Fruit fly (Drosophila melanogaster) whole organism, embryonic: ENCODE results near the gene Obp73a.
A peak's percentile ranks its signal among the peaks of the same experiment; 100 is the strongest.

ENCODE experiments used
- Ada2b ChIP-seq: fragments of 200-800 bp; sonication (Bioruptor generic); IDR thresholded peaks from 2 replicates; pipeline ENCODE4 v1.3.6; 2022; ENCODE audit warnings: missing biosample characterization, missing genetic modification characterization
- Antp ChIP-seq: fragments of 200-800 bp; sonication (Bioruptor generic); optimal IDR thresholded peaks from 3 replicates; lab custom pipeline; 2016; ENCODE audit warnings: missing biosample characterization, missing genetic modification characterization
- B-H2 ChIP-seq: fragments of 200-800 bp; sonication (Bioruptor generic); optimal IDR thresholded peaks from 2 replicates; lab custom pipeline; 2018; ENCODE audit warnings: missing biosample characterization, mild to moderate bottlenecking, missing genetic modification characterization
- BEAF-32 ChIP-seq: fragments of 200-800 bp; sonication (Bioruptor generic); optimal IDR thresholded peaks from 3 replicates; lab custom pipeline; 2017; ENCODE audit warnings: missing biosample characterization, missing genetic modification characterization, mild to moderate bottlenecking, moderate library complexity, missing genetic modification reagents
- CG10431 ChIP-seq: fragments of 200-800 bp; sonication (Bioruptor generic); optimal IDR thresholded peaks from 3 replicates; lab custom pipeline; 2018; ENCODE audit warnings: missing biosample characterization, mild to moderate bottlenecking, missing genetic modification characterization
- CG10959 ChIP-seq: fragments of 200-800 bp; sonication (Bioruptor generic); IDR thresholded peaks from 2 replicates; pipeline ENCODE4 v1.3.6; 2022; ENCODE audit warnings: missing biosample characterization, missing genetic modification characterization
- CG11398 ChIP-seq: fragments of 200-800 bp; sonication (Bioruptor generic); optimal IDR thresholded peaks from 2 replicates; lab custom pipeline; 2016; ENCODE audit warnings: missing biosample characterization, missing genetic modification characterization
- CG12071 ChIP-seq: fragments of 200-800 bp; sonication (Bioruptor generic); optimal IDR thresholded peaks from 3 replicates; lab custom pipeline; 2018; ENCODE audit warnings: missing biosample characterization, mild to moderate bottlenecking, missing genetic modification characterization
- CG1233 ChIP-seq: fragments of 200-800 bp; sonication (Bioruptor generic); optimal IDR thresholded peaks from 4 replicates; lab custom pipeline; 2018; ENCODE audit warnings: missing biosample characterization, mild to moderate bottlenecking, missing genetic modification characterization
- CG14860 ChIP-seq: fragments of 200-800 bp; sonication (Bioruptor generic); IDR thresholded peaks from 3 replicates; pipeline ENCODE4 v1.3.6; 2022; ENCODE audit warnings: missing biosample characterization, missing genetic modification characterization; ENCODE audit not compliant: partially characterized antibody
- CG15696 ChIP-seq: fragments of 200-800 bp; sonication (Bioruptor generic); optimal IDR thresholded peaks from 2 replicates; lab custom pipeline; 2019; ENCODE audit warnings: missing biosample characterization, mild to moderate bottlenecking, missing genetic modification characterization, moderate library complexity
- CG2202 ChIP-seq: fragments of 200-800 bp; sonication (Bioruptor generic); optimal IDR thresholded peaks from 2 replicates; lab custom pipeline; 2018; ENCODE audit warnings: missing biosample characterization, mild to moderate bottlenecking, missing genetic modification characterization
- CG2678 ChIP-seq: fragments of 200-800 bp; sonication (Bioruptor generic); optimal IDR thresholded peaks from 3 replicates; lab custom pipeline; 2019; ENCODE audit warnings: missing biosample characterization, mild to moderate bottlenecking, missing genetic modification characterization, moderate library complexity
- CG30431 ChIP-seq: fragments of 200-800 bp; sonication (Bioruptor generic); optimal IDR thresholded peaks from 2 replicates; lab custom pipeline; 2017; ENCODE audit warnings: missing biosample characterization, missing genetic modification characterization
- CG3281 ChIP-seq: fragments of 200-800 bp; sonication (Bioruptor generic); optimal IDR thresholded peaks from 3 replicates; lab custom pipeline; 2017; ENCODE audit warnings: missing biosample characterization, mild to moderate bottlenecking, missing genetic modification characterization
- CG6683 ChIP-seq: fragments of 200-800 bp; sonication (Bioruptor generic); optimal IDR thresholded peaks from 2 replicates; lab custom pipeline; 2017; ENCODE audit warnings: missing biosample characterization, mild to moderate bottlenecking, missing genetic modification characterization, missing genetic modification reagents
- CG7556 ChIP-seq: fragments of 200-800 bp; sonication (Bioruptor generic); optimal IDR thresholded peaks from 2 replicates; lab custom pipeline; 2017; ENCODE audit warnings: missing biosample characterization, mild to moderate bottlenecking, missing genetic modification characterization
- CG8359 ChIP-seq: fragments of 200-800 bp; sonication (Bioruptor generic); optimal IDR thresholded peaks from 2 replicates; lab custom pipeline; 2017; ENCODE audit warnings: missing biosample characterization, mild to moderate bottlenecking, missing genetic modification characterization, borderline replicate concordance
- CG9437 ChIP-seq: fragments of 200-800 bp; sonication (Bioruptor generic); optimal IDR thresholded peaks from 2 replicates; lab custom pipeline; 2018; ENCODE audit warnings: missing biosample characterization, mild to moderate bottlenecking, missing genetic modification characterization
- Dad ChIP-seq: fragments of 200-800 bp; sonication (Bioruptor generic); optimal IDR thresholded peaks from 3 replicates; lab custom pipeline; 2016; ENCODE audit warnings: missing biosample characterization, missing genetic modification characterization
- Deaf1 ChIP-seq: fragments of 200-800 bp; optimal IDR thresholded peaks from 3 replicates; lab custom pipeline; 2019; ENCODE audit warnings: missing biosample characterization, mild to moderate bottlenecking, missing genetic modification characterization, moderate library complexity
- Ets97D ChIP-seq: fragments of 200-800 bp; sonication (Bioruptor generic); optimal IDR thresholded peaks from 3 replicates; lab custom pipeline; 2016; ENCODE audit warnings: missing biosample characterization, missing genetic modification characterization
- HLH4C ChIP-seq: fragments of 200-800 bp; sonication (Bioruptor generic); IDR thresholded peaks from 3 replicates; pipeline ENCODE4 v1.3.6; 2022; ENCODE audit warnings: missing biosample characterization, missing genetic modification characterization; ENCODE audit not compliant: partially characterized antibody
- HLH54F ChIP-seq: fragments of 200-800 bp; sonication (Bioruptor generic); optimal IDR thresholded peaks from 3 replicates; lab custom pipeline; 2016; ENCODE audit warnings: missing biosample characterization, missing genetic modification characterization
- Jarid2 ChIP-seq: fragments of 200-800 bp; sonication (Bioruptor generic); optimal IDR thresholded peaks from 3 replicates; lab custom pipeline; 2017; ENCODE audit warnings: mild to moderate bottlenecking, missing biosample characterization, missing genetic modification reagents, missing genetic modification characterization
- Myb ChIP-seq: fragments of 200-800 bp; sonication (Bioruptor generic); optimal IDR thresholded peaks from 2 replicates; lab custom pipeline; 2016; ENCODE audit warnings: missing biosample characterization, missing genetic modification characterization
- Opbp ChIP-seq: fragments of 200-800 bp; sonication (Bioruptor generic); IDR thresholded peaks from 3 replicates; pipeline ENCODE4 v1.3.6; 2022; ENCODE audit warnings: missing biosample characterization, missing genetic modification characterization; ENCODE audit not compliant: partially characterized antibody
- Trl ChIP-seq, 3 experiments: fragments of >200 bp in 2 of 3; fragments of 200-800 bp in 1 of 3; sonication (Bioruptor generic) in 1 of 3; optimal IDR thresholded peaks; 2 replicates in 1 of 3; 3 replicates in 2 of 3; lab custom pipeline; 2016 to 2017; ENCODE audit warnings: missing biosample characterization in 1 of 3, missing genetic modification characterization in 1 of 3
- Usf ChIP-seq: fragments of 200-800 bp; sonication (Bioruptor generic); optimal IDR thresholded peaks from 2 replicates; lab custom pipeline; 2017; ENCODE audit warnings: missing genotype, missing biosample characterization, missing genetic modification characterization
- ab ChIP-seq: fragments of 200-800 bp; sonication (Bioruptor generic); optimal IDR thresholded peaks from 2 replicates; lab custom pipeline; 2016; ENCODE audit warnings: missing biosample characterization, missing genetic modification characterization
- aop ChIP-seq: fragments of 200-800 bp; sonication (Bioruptor generic); IDR thresholded peaks from 2 replicates; pipeline ENCODE4 v1.3.6; 2022; ENCODE audit warnings: missing biosample characterization, missing genetic modification characterization
- cato ChIP-seq: fragments of 200-800 bp; sonication (Bioruptor generic); optimal IDR thresholded peaks from 2 replicates; lab custom pipeline; 2016; ENCODE audit warnings: missing biosample characterization, missing genetic modification characterization, borderline replicate concordance
- crc ChIP-seq: fragments of 200-800 bp; sonication (Bioruptor generic); optimal IDR thresholded peaks from 2 replicates; lab custom pipeline; 2016; ENCODE audit warnings: missing biosample characterization, missing genetic modification characterization
- crp ChIP-seq, 2 experiments: fragments of 200-800 bp; sonication (Bioruptor generic); optimal IDR thresholded peaks; 2 replicates in 1 of 2; 3 replicates in 1 of 2; lab custom pipeline; 2017; ENCODE audit warnings: missing biosample characterization in 2 of 2, missing genetic modification characterization in 2 of 2, mild to moderate bottlenecking in 1 of 2, moderate library complexity in 1 of 2
- dm ChIP-seq: fragments of 200-800 bp; sonication (Bioruptor generic); optimal IDR thresholded peaks from 3 replicates; lab custom pipeline; 2016; ENCODE audit warnings: missing biosample characterization, missing genetic modification characterization
- fd3F ChIP-seq: fragments of 200-800 bp; sonication (Bioruptor generic); optimal IDR thresholded peaks from 2 replicates; lab custom pipeline; 2018; ENCODE audit warnings: missing biosample characterization, mild to moderate bottlenecking, missing genetic modification characterization, moderate library complexity
- gcm2 ChIP-seq: fragments of 200-800 bp; sonication (Bioruptor generic); optimal IDR thresholded peaks from 2 replicates; lab custom pipeline; 2016; ENCODE audit warnings: missing biosample characterization, missing genetic modification characterization
- lilli ChIP-seq: fragments of 200-800 bp; sonication (Bioruptor generic); optimal IDR thresholded peaks from 3 replicates; lab custom pipeline; 2016; ENCODE audit warnings: missing biosample characterization, missing genetic modification characterization
- phol ChIP-seq: fragments of 200-800 bp; sonication (Bioruptor generic); optimal IDR thresholded peaks from 3 replicates; lab custom pipeline; 2018; ENCODE audit warnings: missing biosample characterization, mild to moderate bottlenecking, missing genetic modification characterization, moderate library complexity
- run ChIP-seq: fragments of 200-800 bp; sonication (Bioruptor generic); optimal IDR thresholded peaks from 3 replicates; lab custom pipeline; 2018; ENCODE audit warnings: missing biosample characterization, mild to moderate bottlenecking, missing genetic modification characterization
- schlank ChIP-seq: fragments of 200-800 bp; sonication (Bioruptor generic); optimal IDR thresholded peaks from 2 replicates; lab custom pipeline; 2018; ENCODE audit warnings: missing biosample characterization, mild to moderate bottlenecking, missing genetic modification characterization
- slbo ChIP-seq: fragments of 200-800 bp; sonication (Bioruptor generic); IDR thresholded peaks from 2 replicates; pipeline ENCODE4 v1.3.6; 2022; ENCODE audit warnings: missing biosample characterization, missing genetic modification characterization
- slou ChIP-seq: fragments of 200-800 bp; sonication (Bioruptor generic); optimal IDR thresholded peaks from 3 replicates; lab custom pipeline; 2016; ENCODE audit warnings: missing biosample characterization, missing genetic modification characterization
- so ChIP-seq: fragments of 200-800 bp; sonication (Bioruptor generic); IDR thresholded peaks from 3 replicates; pipeline ENCODE4 v1.3.6; 2022; ENCODE audit warnings: missing biosample characterization, missing genetic modification characterization
- tap ChIP-seq: fragments of 200-800 bp; optimal IDR thresholded peaks from 3 replicates; lab custom pipeline; 2019; ENCODE audit warnings: missing biosample characterization, mild to moderate bottlenecking, missing genetic modification characterization, moderate library complexity
- ttk ChIP-seq: fragments of 200-800 bp; sonication (Bioruptor generic); IDR thresholded peaks from 2 replicates; pipeline ENCODE4 v2.1.2; 2022; ENCODE audit warnings: missing biosample characterization, missing genetic modification characterization
- unc-4 ChIP-seq: fragments of 200-800 bp; sonication (Bioruptor generic); IDR thresholded peaks from 2 replicates; pipeline ENCODE4 v1.3.6; 2022; ENCODE audit warnings: missing biosample characterization, missing genetic modification characterization; ENCODE audit not compliant: partially characterized antibody
- yki ChIP-seq: fragments of >200 bp; optimal IDR thresholded peaks from 3 replicates; lab custom pipeline; 2018

Obp73a gene

dm6 chr3L:16956768-16957533 lies 12.8 kb downstream of the Obp73a start (continued):
- TF ChIP-seq fd3F (GFP tag; lab: Kevin White, UChicago): peak; percentile 51
- TF ChIP-seq CG3281 (GFP tag; lab: Kevin White, UChicago): peak; percentile 82
- no peak for TF ChIP-seq BEAF-32 (GFP tag; lab: Kevin White, UChicago)
- peak; percentile 53 for TF ChIP-seq lilli (GFP tag; lab: Kevin White, UChicago)
- peak; percentile 57; the same call in 2 of the 3 replicates for TF ChIP-seq so (GFP tag; lab: Robert Waterston, UW)
- TF ChIP-seq Ets97D (GFP tag; lab: Kevin White, UChicago): no peak
- TF ChIP-seq cato (GFP tag; lab: Kevin White, UChicago): peak; percentile 28
- TF ChIP-seq Dad (GFP tag; lab: Kevin White, UChicago): no peak
- TF ChIP-seq crc (GFP tag; lab: Kevin White, UChicago): no peak
- no peak for TF ChIP-seq Usf (GFP tag; lab: Kevin White, UChicago)
- TF ChIP-seq B-H2 (GFP tag; lab: Kevin White, UChicago): peak; percentile 21
- no peak for TF ChIP-seq aop
- no peak for TF ChIP-seq CG8359
- no peak for TF ChIP-seq unc-4 (GFP tag; lab: Robert Waterston, UW)
- no peak; the same call in 1 of the 2 replicates for TF ChIP-seq ttk
- TF ChIP-seq Myb: peak; percentile 1
- TF ChIP-seq slbo (GFP tag; lab: Robert Waterston, UW): peak; percentile 79
- TF ChIP-seq CG30431 (GFP tag; lab: Kevin White, UChicago): no peak
- peak; percentile 21 for TF ChIP-seq HLH54F (GFP tag; lab: Kevin White, UChicago)
- no peak for TF ChIP-seq crp (GFP tag; optimal IDR thresholded peaks at IDR 0.05; lab: Kevin White, UChicago)
- peak; percentile 61 for TF ChIP-seq phol
- peak; percentile 1 for TF ChIP-seq Antp
- peak; percentile 31 for TF ChIP-seq CG11398 (GFP tag; lab: Kevin White, UChicago)
- TF ChIP-seq Jarid2 (GFP tag; lab: Kevin White, UChicago): peak; percentile 80
- TF ChIP-seq CG14860: no peak
- TF ChIP-seq yki: no peak
- no peak for TF ChIP-seq CG10431 (GFP tag; lab: Kevin White, UChicago)
- TF ChIP-seq CG2202 (tag; lab: Kevin White, UChicago): no peak
- TF ChIP-seq CG1233: no peak
- TF ChIP-seq dm (GFP tag; lab: Kevin White, UChicago): no peak
- no peak for TF ChIP-seq ab (GFP tag; lab: Kevin White, UChicago)
- TF ChIP-seq CG6683 (GFP tag; lab: Kevin White, UChicago): peak; percentile 21
- TF ChIP-seq CG15696 (tag; lab: Kevin White, UChicago): no peak
- TF ChIP-seq tap: peak; percentile 75
- TF ChIP-seq Trl (optimal IDR thresholded peaks at IDR 0.05; lab: Kevin White, UChicago): peak in 1 of 2 experiments; percentile 16
- no peak for TF ChIP-seq Trl (GFP tag; optimal IDR thresholded peaks at IDR 0.05; lab: Kevin White, UChicago)
- TF ChIP-seq schlank (tag; lab: Kevin White, UChicago): peak; percentile 14
- TF ChIP-seq slou (GFP tag; lab: Kevin White, UChicago): peak; percentile 24
- TF ChIP-seq gcm2 (GFP tag; lab: Kevin White, UChicago): peak; percentile 8
- TF ChIP-seq CG7556 (GFP tag; lab: Kevin White, UChicago): peak; percentile 50
- TF ChIP-seq CG10959 (GFP tag; lab: Robert Waterston, UW): peak; percentile 29; the same call in 1 of the 2 replicates
- peak; percentile 64 for TF ChIP-seq CG9437 (GFP tag; lab: Kevin White, UChicago)
- peak; percentile 83 for TF ChIP-seq Ada2b (GFP tag; lab: Robert Waterston, UW)
- TF ChIP-seq Opbp (GFP tag; lab: Robert Waterston, UW): 0 out of 3 replicates have a peak, but pooled peaks have one; percentile 51
- no peak for TF ChIP-seq HLH4C
- TF ChIP-seq CG12071: peak; percentile 44
- peak; percentile 32 for TF ChIP-seq run (tag; lab: Kevin White, UChicago)
- TF ChIP-seq Deaf1 (tag; lab: Kevin White, UChicago): peak; percentile 80
- TF ChIP-seq CG2678 (tag; lab: Kevin White, UChicago): peak; percentile 38
